Worm (Caenorhabditis elegans) whole organism, L4 larva: Measurements from ENCODE around the gene srh-290.

Experiments used
- Y105C5A.15 ChIP-seq: fragments of 200-800 bp; sonication (Bioruptor generic); IDR thresholded peaks from 2 replicates; pipeline ENCODE4 v1.3.6; 2022; ENCODE audit warnings: missing genetic modification characterization, missing compliant biosample characterization
- ZK546.5 ChIP-seq, 2 experiments: sonication (generic microtip); optimal IDR thresholded peaks; 2 replicates each; lab custom pipeline; 2017; ENCODE audit warnings: missing biosample characterization in 2 of 2, missing genetic modification characterization in 2 of 2
- dmd-8 ChIP-seq: fragments of 200-800 bp; sonication (Bioruptor generic); IDR thresholded peaks from 2 replicates; pipeline ENCODE4 v1.3.6; 2022; ENCODE audit warnings: missing genetic modification characterization, missing compliant biosample characterization
- dpl-1 ChIP-seq: fragments of 150-350 bp; optimal IDR thresholded peaks from 2 replicates; lab custom pipeline; 2014; ENCODE audit warnings: missing biosample characterization, missing genetic modification reagents, missing genetic modification characterization
- egl-27 ChIP-seq: sonication (generic microtip); optimal IDR thresholded peaks from 3 replicates; lab custom pipeline; 2017; ENCODE audit warnings: missing biosample characterization, missing genetic modification reagents, missing genetic modification characterization
- fkh-10 ChIP-seq: fragments of 150-350 bp; optimal IDR thresholded peaks from 2 replicates; lab custom pipeline; 2014; ENCODE audit warnings: missing biosample characterization, missing genetic modification reagents, missing genetic modification characterization
- mdl-1 ChIP-seq, 2 experiments: fragments of 150-350 bp in 1 of 2; sonication (generic microtip) in 1 of 2; optimal IDR thresholded peaks; 2 replicates each; lab custom pipeline; 2014 to 2017; ENCODE audit warnings: missing biosample characterization in 2 of 2, missing genetic modification characterization in 2 of 2
- unc-62 ChIP-seq, 3 experiments: fragments of 150-350 bp in 1 of 3; sonication (generic microtip); optimal IDR thresholded peaks in 2 of 3; peaks in 1 of 3; 1 replicate in 1 of 3; 2 replicates in 2 of 3; lab custom pipeline; 2014 to 2017; ENCODE audit warnings: missing biosample characterization in 3 of 3, missing genetic modification characterization in 3 of 3, missing genetic modification reagents in 3 of 3, missing genotype in 1 of 3
- vab-7 ChIP-seq: fragments of 200-800 bp; sonication (Bioruptor generic); IDR thresholded peaks from 2 replicates; pipeline ENCODE4 v1.3.6; 2022; ENCODE audit warnings: missing genetic modification reagents, missing genetic modification characterization, missing compliant biosample characterization

DNA sequence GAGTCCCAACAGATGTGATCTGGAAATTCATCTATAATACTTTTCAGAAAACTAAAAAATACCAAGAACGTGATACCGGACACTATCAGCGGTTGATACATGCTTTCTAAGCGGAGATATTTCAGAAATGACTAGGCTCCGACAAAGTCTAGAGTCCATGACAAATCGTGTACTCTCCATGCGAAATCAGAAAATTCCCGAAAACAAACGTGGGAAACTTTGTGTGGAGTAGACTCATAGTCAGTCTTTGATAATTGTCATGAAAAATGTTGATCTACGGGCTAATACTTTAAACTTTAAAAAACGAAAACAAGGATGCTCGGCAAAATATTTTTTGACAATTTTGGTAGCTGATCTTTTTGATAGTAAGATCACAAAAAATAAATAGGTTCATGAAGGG is 8.5 kb downstream of the srh-290 start, which contains the start of gene srx-18:
- TF ChIP-seq ZK546.5 (tag; optimal IDR thresholded peaks at IDR 0.05; lab: Kevin White, UChicago) (no peak), dmd-8 (GFP tag; lab: Robert Waterston, UW) (no peak), fkh-10 (GFP tag; lab: Kevin White, UChicago) (no peak), unc-62 (GFP tag; optimal IDR thresholded peaks at IDR 0.05 in 1 of 2; lab: Kevin White, UChicago) (no peak), unc-62 (tag; optimal IDR thresholded peaks at IDR 0.05; lab: Kevin White, UChicago) (no peak), mdl-1 (tag; optimal IDR thresholded peaks at IDR 0.05; lab: Kevin White, UChicago) (no peak), Y105C5A.15 (GFP tag; lab: Robert Waterston, UW) (no peak), dpl-1 (GFP tag; lab: Kevin White, UChicago) (no peak), vab-7 (GFP tag; lab: Robert Waterston, UW) (no peak), egl-27 (tag; lab: Kevin White, UChicago) (no peak)
